Worm (Caenorhabditis elegans): Measurements from ENCODE around the gene emb-5.

emb-5 gene

DNA sequence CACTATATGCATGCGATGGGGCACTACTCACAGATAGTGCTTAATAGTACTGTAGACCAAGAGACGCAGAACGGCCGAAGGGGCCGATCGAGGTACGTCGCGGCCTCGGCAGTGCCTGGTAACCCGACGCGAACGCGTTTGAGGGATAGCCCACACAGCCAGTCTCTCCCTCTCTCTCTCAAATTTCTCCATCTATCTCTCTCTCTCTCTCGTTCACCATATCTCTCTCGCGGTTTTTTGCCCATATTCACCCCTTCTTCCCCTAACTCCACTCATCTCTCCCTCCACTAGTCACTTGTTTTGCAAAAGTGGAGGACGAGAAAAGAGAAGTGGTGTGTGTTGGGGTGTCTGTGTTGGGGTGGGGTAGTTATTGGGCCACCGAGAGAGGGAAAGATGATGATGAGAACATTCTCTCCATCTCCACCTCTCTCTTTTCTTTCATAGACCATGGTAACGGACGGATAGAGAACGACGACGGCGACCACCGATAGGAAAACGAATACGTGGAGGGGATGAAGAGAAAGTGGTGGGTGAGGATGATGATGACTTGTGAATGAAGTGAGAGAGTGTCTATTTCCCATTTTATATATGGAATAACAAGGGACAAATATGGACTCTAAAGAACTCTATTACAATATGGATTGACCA, 53.6 kb downstream of the emb-5 start:
- TF ChIP-seq klf-2 (GFP tag; conservative IDR thresholded peaks at IDR 0.05) (0 out of 2 replicates have a peak, but pooled peaks have one; percentile 37), ref-1 (GFP tag; conservative IDR thresholded peaks at IDR 0.05) (no peak), flt-1 (GFP tag; IDR thresholded peaks at IDR 0.05) (peak; percentile 62; the same call in 1 of the 2 replicates)
